Fruit fly (Drosophila melanogaster) whole organism, embryonic: ENCODE data around the gene glob3.

Experiments used
- Atf-2 ChIP-seq: fragments of 200-800 bp; sonication (Bioruptor generic); optimal IDR thresholded peaks from 2 replicates; lab custom pipeline; 2016; ENCODE audit warnings: missing biosample characterization, missing genetic modification characterization
- CG11398 ChIP-seq: fragments of 200-800 bp; sonication (Bioruptor generic); optimal IDR thresholded peaks from 2 replicates; lab custom pipeline; 2016; ENCODE audit warnings: missing biosample characterization, missing genetic modification characterization
- CG17186 ChIP-seq: fragments of 200-800 bp; sonication (Bioruptor generic); optimal IDR thresholded peaks from 3 replicates; lab custom pipeline; 2017; ENCODE audit warnings: missing biosample characterization, missing genetic modification reagents, missing genetic modification characterization
- CG17802 ChIP-seq: fragments of 200-800 bp; sonication (Bioruptor generic); optimal IDR thresholded peaks from 2 replicates; lab custom pipeline; 2018; ENCODE audit warnings: missing biosample characterization, mild to moderate bottlenecking, missing genetic modification characterization, moderate library complexity
- CG18011 ChIP-seq: fragments of 200-800 bp; sonication (Bioruptor generic); optimal IDR thresholded peaks from 2 replicates; lab custom pipeline; 2017; ENCODE audit warnings: missing biosample characterization, missing genetic modification characterization, mild to moderate bottlenecking, moderate library complexity, missing genotype
- CG1832 ChIP-seq: fragments of 200-800 bp; sonication (Bioruptor generic); optimal IDR thresholded peaks from 2 replicates; lab custom pipeline; 2017; ENCODE audit warnings: missing biosample characterization, mild to moderate bottlenecking, missing genetic modification characterization, inconsistent platforms
- CG2199 ChIP-seq: fragments of 200-800 bp; sonication (Bioruptor generic); IDR thresholded peaks from 3 replicates; pipeline ENCODE4 v1.3.6; 2022; ENCODE audit warnings: missing biosample characterization, missing genetic modification characterization
- CG30403 ChIP-seq: fragments of 200-800 bp; sonication (Bioruptor generic); optimal IDR thresholded peaks from 3 replicates; lab custom pipeline; 2016; ENCODE audit warnings: missing biosample characterization, missing genetic modification characterization
- CG32767 ChIP-seq: fragments of 200-800 bp; sonication (Bioruptor generic); IDR thresholded peaks from 2 replicates; pipeline ENCODE4 v1.3.6; 2022; ENCODE audit warnings: missing biosample characterization, missing genetic modification characterization
- CG4617 ChIP-seq: fragments of 200-800 bp; sonication (Bioruptor generic); optimal IDR thresholded peaks from 3 replicates; lab custom pipeline; 2016; ENCODE audit warnings: missing biosample characterization, missing genetic modification characterization, borderline replicate concordance
- CG6254 ChIP-seq: fragments of 200-800 bp; sonication (Bioruptor generic); optimal IDR thresholded peaks from 3 replicates; lab custom pipeline; 2017; ENCODE audit warnings: mild to moderate bottlenecking, missing biosample characterization, missing genetic modification reagents, missing genetic modification characterization
- CG6654 ChIP-seq: fragments of 200-800 bp; sonication (Bioruptor generic); optimal IDR thresholded peaks from 2 replicates; lab custom pipeline; 2017; ENCODE audit warnings: missing biosample characterization, mild to moderate bottlenecking, missing genetic modification characterization
- CG6791 ChIP-seq: fragments of 200-800 bp; sonication (Bioruptor generic); IDR thresholded peaks from 3 replicates; pipeline ENCODE4 v1.3.6; 2022; ENCODE audit warnings: missing biosample characterization, missing genetic modification characterization; ENCODE audit not compliant: partially characterized antibody
- CG8281 ChIP-seq: fragments of 200-800 bp; sonication (Bioruptor generic); optimal IDR thresholded peaks from 2 replicates; lab custom pipeline; 2018; ENCODE audit warnings: missing biosample characterization, mild to moderate bottlenecking, missing genetic modification characterization, moderate library complexity
- CG9797 ChIP-seq: fragments of 200-800 bp; sonication (Bioruptor generic); optimal IDR thresholded peaks from 3 replicates; lab custom pipeline; 2018; ENCODE audit warnings: missing biosample characterization, mild to moderate bottlenecking, missing genetic modification characterization
- CTCF ChIP-seq: fragments of 200-800 bp; sonication (Bioruptor generic); optimal IDR thresholded peaks from 2 replicates; lab custom pipeline; 2017; ENCODE audit warnings: missing biosample characterization, mild to moderate bottlenecking, missing genetic modification characterization, moderate library complexity
- CoRest ChIP-seq: fragments of 200-800 bp; sonication (Bioruptor generic); optimal IDR thresholded peaks from 3 replicates; lab custom pipeline; 2018; ENCODE audit warnings: missing biosample characterization, mild to moderate bottlenecking, missing genetic modification characterization, moderate library complexity
- D19B ChIP-seq: fragments of 200-800 bp; sonication (Bioruptor generic); optimal IDR thresholded peaks from 2 replicates; lab custom pipeline; 2017; ENCODE audit warnings: missing biosample characterization, mild to moderate bottlenecking, missing genetic modification characterization
- Deaf1 ChIP-seq: fragments of 200-800 bp; optimal IDR thresholded peaks from 3 replicates; lab custom pipeline; 2019; ENCODE audit warnings: missing biosample characterization, mild to moderate bottlenecking, missing genetic modification characterization, moderate library complexity
- Dll ChIP-seq: fragments of 200-800 bp; sonication (Bioruptor generic); IDR thresholded peaks from 4 replicates; pipeline ENCODE4 v1.3.6; 2022; ENCODE audit warnings: missing biosample characterization, missing genetic modification characterization; ENCODE audit not compliant: partially characterized antibody
- E2f1 ChIP-seq: fragments of 200-800 bp; sonication (Bioruptor generic); IDR thresholded peaks from 2 replicates; pipeline ENCODE4 v1.3.6; 2022; ENCODE audit warnings: missing biosample characterization, missing genetic modification characterization
- Ets97D ChIP-seq: fragments of 200-800 bp; sonication (Bioruptor generic); optimal IDR thresholded peaks from 3 replicates; lab custom pipeline; 2016; ENCODE audit warnings: missing biosample characterization, missing genetic modification characterization
- Kr ChIP-seq: fragments of 200-800 bp; sonication (Bioruptor generic); optimal IDR thresholded peaks from 2 replicates; lab custom pipeline; 2017; ENCODE audit warnings: missing biosample characterization, mild to moderate bottlenecking, missing genetic modification characterization
- MESR4 ChIP-seq: fragments of 200-800 bp; sonication (Bioruptor generic); optimal IDR thresholded peaks from 2 replicates; lab custom pipeline; 2018; ENCODE audit warnings: missing biosample characterization, mild to moderate bottlenecking, missing genetic modification characterization, moderate library complexity
- Mad ChIP-seq: fragments of 200-800 bp; sonication (Bioruptor generic); optimal IDR thresholded peaks from 2 replicates; lab custom pipeline; 2016; ENCODE audit warnings: missing biosample characterization, missing genetic modification characterization
- Oli ChIP-seq: fragments of 200-800 bp; sonication (Bioruptor generic); optimal IDR thresholded peaks from 2 replicates; lab custom pipeline; 2018; ENCODE audit warnings: missing biosample characterization, mild to moderate bottlenecking, missing genetic modification characterization, moderate library complexity
- Poxn ChIP-seq: fragments of 200-800 bp; sonication (Bioruptor generic); IDR thresholded peaks from 2 replicates; pipeline ENCODE4 v1.3.6; 2022; ENCODE audit warnings: missing biosample characterization, missing genetic modification characterization
- Six4 ChIP-seq: fragments of 200-800 bp; sonication (Bioruptor generic); optimal IDR thresholded peaks from 2 replicates; lab custom pipeline; 2016; ENCODE audit warnings: missing biosample characterization, missing genetic modification characterization
- Sox102F ChIP-seq: fragments of 200-800 bp; sonication (Bioruptor generic); optimal IDR thresholded peaks from 2 replicates; lab custom pipeline; 2018; ENCODE audit warnings: missing biosample characterization, mild to moderate bottlenecking, missing genetic modification characterization, moderate library complexity
- Ssrp ChIP-seq: fragments of 200-800 bp; sonication (Bioruptor generic); optimal IDR thresholded peaks from 2 replicates; lab custom pipeline; 2018; ENCODE audit warnings: missing biosample characterization, mild to moderate bottlenecking, missing genetic modification characterization, moderate library complexity
- TFAM ChIP-seq: fragments of 200-800 bp; sonication (Bioruptor generic); optimal IDR thresholded peaks from 2 replicates; lab custom pipeline; 2017; ENCODE audit warnings: missing biosample characterization, missing genetic modification characterization, inconsistent platforms
- abd-A ChIP-seq: fragments of 200-800 bp; sonication (Bioruptor generic); optimal IDR thresholded peaks from 3 replicates; lab custom pipeline; 2019; ENCODE audit warnings: missing biosample characterization, mild to moderate bottlenecking, missing genetic modification characterization, moderate library complexity
- esg ChIP-seq: fragments of 200-800 bp; sonication (Bioruptor generic); conservative IDR thresholded peaks from 2 replicates; pipeline ENCODE4 v1.3.6; 2022; ENCODE audit warnings: missing biosample characterization, missing genetic modification characterization
- fd102C ChIP-seq: fragments of 200-800 bp; sonication (Bioruptor generic); optimal IDR thresholded peaks from 2 replicates; lab custom pipeline; 2018; ENCODE audit warnings: missing biosample characterization, mild to moderate bottlenecking, missing genetic modification characterization, moderate library complexity
- fu2 ChIP-seq: fragments of 200-800 bp; sonication (Bioruptor generic); optimal IDR thresholded peaks from 2 replicates; lab custom pipeline; 2016; ENCODE audit warnings: missing biosample characterization, missing genetic modification characterization
- gcm2 ChIP-seq: fragments of 200-800 bp; sonication (Bioruptor generic); optimal IDR thresholded peaks from 2 replicates; lab custom pipeline; 2016; ENCODE audit warnings: missing biosample characterization, missing genetic modification characterization
- grau ChIP-seq: fragments of 200-800 bp; optimal IDR thresholded peaks from 3 replicates; lab custom pipeline; 2019; ENCODE audit warnings: missing biosample characterization, mild to moderate bottlenecking, missing genetic modification characterization, moderate library complexity
- jumu ChIP-seq: fragments of 200-800 bp; sonication (Bioruptor generic); optimal IDR thresholded peaks from 3 replicates; lab custom pipeline; 2016; ENCODE audit warnings: missing biosample characterization, missing genetic modification characterization
- lab ChIP-seq: fragments of 200-800 bp; sonication (Bioruptor generic); optimal IDR thresholded peaks from 3 replicates; lab custom pipeline; 2017; ENCODE audit warnings: missing biosample characterization, missing genetic modification characterization, mild to moderate bottlenecking, moderate library complexity, missing genetic modification reagents
- peb ChIP-seq: fragments of 200-800 bp; sonication (Bioruptor generic); IDR thresholded peaks from 2 replicates; pipeline ENCODE4 v1.3.6; 2022; ENCODE audit warnings: missing biosample characterization, missing genetic modification characterization
- pros ChIP-seq: fragments of 200-800 bp; sonication (Bioruptor generic); optimal IDR thresholded peaks from 3 replicates; lab custom pipeline; 2019; ENCODE audit warnings: missing biosample characterization, mild to moderate bottlenecking, missing genetic modification characterization, moderate library complexity
- ranshi ChIP-seq: fragments of 200-800 bp; sonication (Bioruptor generic); IDR thresholded peaks from 2 replicates; pipeline ENCODE4 v1.3.6; 2022; ENCODE audit warnings: missing biosample characterization, missing genetic modification characterization
- sd ChIP-seq: fragments of 200-800 bp; sonication (Bioruptor generic); optimal IDR thresholded peaks from 3 replicates; lab custom pipeline; 2018; ENCODE audit warnings: missing biosample characterization, mild to moderate bottlenecking, missing genetic modification characterization, moderate library complexity
- sob ChIP-seq: fragments of 200-800 bp; sonication (Bioruptor generic); IDR thresholded peaks from 2 replicates; pipeline ENCODE4 v1.3.6; 2022; ENCODE audit warnings: missing biosample characterization, missing genetic modification characterization
- sqz ChIP-seq: fragments of 200-800 bp; sonication (Bioruptor generic); optimal IDR thresholded peaks from 3 replicates; lab custom pipeline; 2018; ENCODE audit warnings: missing biosample characterization, mild to moderate bottlenecking, missing genetic modification characterization
- tin ChIP-seq: fragments of 200-800 bp; sonication (Bioruptor generic); optimal IDR thresholded peaks from 3 replicates; lab custom pipeline; 2016; ENCODE audit warnings: missing biosample characterization, missing genetic modification characterization
- tll ChIP-seq, 2 experiments: fragments of 200-800 bp in 1 of 2; fragments of >200 bp in 1 of 2; sonication (Bioruptor generic) in 1 of 2; optimal IDR thresholded peaks; 2 replicates each; lab custom pipeline; 2017 to 2019; ENCODE audit warnings: missing biosample characterization in 2 of 2, missing genetic modification characterization in 2 of 2, mild to moderate bottlenecking in 1 of 2, moderate library complexity in 1 of 2
- tx ChIP-seq: fragments of 200-800 bp; sonication (Bioruptor generic); optimal IDR thresholded peaks from 2 replicates; lab custom pipeline; 2016; ENCODE audit warnings: missing biosample characterization, missing genetic modification characterization
- unc-4 ChIP-seq: fragments of 200-800 bp; sonication (Bioruptor generic); IDR thresholded peaks from 2 replicates; pipeline ENCODE4 v1.3.6; 2022; ENCODE audit warnings: missing biosample characterization, missing genetic modification characterization; ENCODE audit not compliant: partially characterized antibody
- wor ChIP-seq: fragments of 200-800 bp; sonication (Bioruptor generic); IDR thresholded peaks from 2 replicates; pipeline ENCODE4 v1.3.6; 2022; ENCODE audit warnings: missing biosample characterization, missing genetic modification characterization

Gene glob3

dm6 chr3R:5862032-5862641 lies 32.3 kb downstream of the glob3 start, which contains the start of gene CG2017 (continued):
- TF ChIP-seq CG1832 (GFP tag; lab: Kevin White, UChicago) (no peak), Poxn (GFP tag; lab: Robert Waterston, UW) (no peak), MESR4 (peak; percentile 50), lab (peak; percentile 57), Sox102F (GFP tag; lab: Kevin White, UChicago) (peak; percentile 11), Atf-2 (GFP tag; lab: Kevin White, UChicago) (no peak), Dll (GFP tag; lab: Robert Waterston, UW) (peak; percentile 38; the same call in 2 of the 4 replicates), tin (GFP tag; lab: Kevin White, UChicago) (peak; percentile 50), peb (no peak), gcm2 (GFP tag; lab: Kevin White, UChicago) (no peak), TFAM (GFP tag; lab: Kevin White, UChicago) (no peak), esg (GFP tag; lab: Robert Waterston, UW) (no peak), jumu (GFP tag; lab: Kevin White, UChicago) (peak; percentile 61), wor (GFP tag; lab: Robert Waterston, UW) (no peak), sob (GFP tag; lab: Robert Waterston, UW) (peak; percentile 78), grau (peak; percentile 36), CG11398 (GFP tag; lab: Kevin White, UChicago) (peak; percentile 19), sqz (GFP tag; lab: Kevin White, UChicago) (no peak), E2f1 (peak; percentile 39; the same call in 1 of the 2 replicates), CG17802 (tag; lab: Kevin White, UChicago) (peak; percentile 64), Mad (GFP tag; lab: Kevin White, UChicago) (peak; percentile 57), tll (GFP tag; optimal IDR thresholded peaks at IDR 0.05; lab: Kevin White, UChicago) (peak; percentile 28 to 84), unc-4 (GFP tag; lab: Robert Waterston, UW) (no peak; the same call in 1 of the 2 replicates), CG30403 (GFP tag; lab: Kevin White, UChicago) (peak; percentile 26), CoRest (peak; percentile 66), abd-A (tag; lab: Kevin White, UChicago) (peak; percentile 49), Kr (GFP tag; lab: Kevin White, UChicago) (no peak), CG2199 (GFP tag; lab: Robert Waterston, UW) (peak; percentile 77; the same call in 2 of the 3 replicates), Ets97D (GFP tag; lab: Kevin White, UChicago) (peak; percentile 92), ranshi (GFP tag; lab: Robert Waterston, UW) (no peak), CG6254 (GFP tag; lab: Kevin White, UChicago) (no peak), sd (tag; lab: Kevin White, UChicago) (peak; percentile 34), tx (GFP tag; lab: Kevin White, UChicago) (peak; percentile 65), CTCF (GFP tag; lab: Kevin White, UChicago) (peak; percentile 31), CG9797 (GFP tag; lab: Kevin White, UChicago) (peak; percentile 83), D19B (GFP tag; lab: Kevin White, UChicago) (no peak), Ssrp (tag; lab: Kevin White, UChicago) (no peak), CG8281 (tag; lab: Kevin White, UChicago) (no peak), CG4617 (peak; percentile 84), CG17186 (GFP tag; lab: Kevin White, UChicago) (peak; percentile 89), CG18011 (GFP tag; lab: Kevin White, UChicago) (no peak), CG6791 (GFP tag; lab: Robert Waterston, UW) (peak; percentile 66), fd102C (peak; percentile 28), pros (GFP tag; lab: Kevin White, UChicago) (no peak), Deaf1 (tag; lab: Kevin White, UChicago) (no peak), Oli (tag; lab: Kevin White, UChicago) (no peak), Six4 (GFP tag; lab: Kevin White, UChicago) (no peak), fu2 (peak; percentile 24), CG6654 (GFP tag; lab: Kevin White, UChicago) (no peak), CG32767 (no peak)
